Fruit fly (Drosophila melanogaster) whole organism, embryonic: Measurements from ENCODE around the gene CG15403.

Source experiments
- Asciz ChIP-seq: fragments of 200-800 bp; sonication (Bioruptor generic); optimal IDR thresholded peaks from 2 replicates; lab custom pipeline; 2017; ENCODE audit warnings: missing biosample characterization, mild to moderate bottlenecking, missing genetic modification characterization, missing genetic modification reagents
- Bgb ChIP-seq: fragments of 200-800 bp; sonication (Bioruptor generic); IDR thresholded peaks from 2 replicates; pipeline ENCODE4 v1.3.6; 2022; ENCODE audit warnings: missing biosample characterization, missing genetic modification characterization; ENCODE audit not compliant: partially characterized antibody
- CG10267 ChIP-seq: fragments of 200-800 bp; sonication (Bioruptor generic); optimal IDR thresholded peaks from 2 replicates; lab custom pipeline; 2018; ENCODE audit warnings: missing biosample characterization, mild to moderate bottlenecking, missing genetic modification characterization, moderate library complexity
- CG11398 ChIP-seq: fragments of 200-800 bp; sonication (Bioruptor generic); optimal IDR thresholded peaks from 2 replicates; lab custom pipeline; 2016; ENCODE audit warnings: missing biosample characterization, missing genetic modification characterization
- CG11723 ChIP-seq: fragments of 200-800 bp; sonication (Bioruptor generic); optimal IDR thresholded peaks from 2 replicates; lab custom pipeline; 2017; ENCODE audit warnings: missing biosample characterization, mild to moderate bottlenecking, missing genetic modification characterization
- CG12236 ChIP-seq: fragments of 200-800 bp; sonication (Bioruptor generic); optimal IDR thresholded peaks from 2 replicates; lab custom pipeline; 2016; ENCODE audit warnings: missing biosample characterization, missing genetic modification characterization
- CG12659 ChIP-seq: fragments of 200-800 bp; sonication (Bioruptor generic); optimal IDR thresholded peaks from 3 replicates; lab custom pipeline; 2017; ENCODE audit warnings: mild to moderate bottlenecking, missing biosample characterization, missing genetic modification reagents, missing genetic modification characterization
- CG13424 ChIP-seq: fragments of 200-800 bp; sonication (Bioruptor generic); optimal IDR thresholded peaks from 2 replicates; lab custom pipeline; 2019; ENCODE audit warnings: missing biosample characterization, mild to moderate bottlenecking, missing genetic modification characterization, moderate library complexity
- CG15011 ChIP-seq: fragments of 200-800 bp; sonication (Bioruptor generic); optimal IDR thresholded peaks from 3 replicates; lab custom pipeline; 2018; ENCODE audit warnings: missing biosample characterization, mild to moderate bottlenecking, missing genetic modification characterization
- CG1647 ChIP-seq: fragments of 200-800 bp; sonication (Bioruptor generic); optimal IDR thresholded peaks from 3 replicates; lab custom pipeline; 2016; ENCODE audit warnings: missing biosample characterization, missing genetic modification characterization
- CG16863 ChIP-seq: fragments of 200-800 bp; sonication (Bioruptor generic); optimal IDR thresholded peaks from 3 replicates; lab custom pipeline; 2016; ENCODE audit warnings: missing biosample characterization, missing genetic modification characterization
- CG2116 ChIP-seq: fragments of 200-800 bp; sonication (Bioruptor generic); optimal IDR thresholded peaks from 3 replicates; lab custom pipeline; 2018; ENCODE audit warnings: missing biosample characterization, mild to moderate bottlenecking, missing genetic modification characterization
- CG30020 ChIP-seq: fragments of 200-800 bp; optimal IDR thresholded peaks from 2 replicates; lab custom pipeline; 2019; ENCODE audit warnings: missing biosample characterization, mild to moderate bottlenecking, missing genetic modification characterization, moderate library complexity
- CG31224 ChIP-seq: fragments of 200-800 bp; sonication (Bioruptor generic); IDR thresholded peaks from 2 replicates; pipeline ENCODE4 v1.3.6; 2022; ENCODE audit warnings: missing biosample characterization, missing genetic modification characterization
- CG31365 ChIP-seq: fragments of 200-800 bp; sonication (Bioruptor generic); optimal IDR thresholded peaks from 2 replicates; lab custom pipeline; 2018; ENCODE audit warnings: missing biosample characterization, mild to moderate bottlenecking, missing genetic modification characterization
- CG3847 ChIP-seq: fragments of 200-800 bp; sonication (Bioruptor generic); IDR thresholded peaks from 2 replicates; pipeline ENCODE4 v1.3.6; 2022; ENCODE audit warnings: missing biosample characterization, missing genetic modification characterization
- CG4404 ChIP-seq: fragments of 200-800 bp; sonication (Bioruptor generic); IDR thresholded peaks from 2 replicates; pipeline ENCODE4 v1.3.6; 2022; ENCODE audit warnings: missing biosample characterization, missing genetic modification characterization
- CG6254 ChIP-seq: fragments of 200-800 bp; sonication (Bioruptor generic); optimal IDR thresholded peaks from 3 replicates; lab custom pipeline; 2017; ENCODE audit warnings: mild to moderate bottlenecking, missing biosample characterization, missing genetic modification reagents, missing genetic modification characterization
- CG6791 ChIP-seq: fragments of 200-800 bp; sonication (Bioruptor generic); IDR thresholded peaks from 3 replicates; pipeline ENCODE4 v1.3.6; 2022; ENCODE audit warnings: missing biosample characterization, missing genetic modification characterization; ENCODE audit not compliant: partially characterized antibody
- CG7556 ChIP-seq: fragments of 200-800 bp; sonication (Bioruptor generic); optimal IDR thresholded peaks from 2 replicates; lab custom pipeline; 2017; ENCODE audit warnings: missing biosample characterization, mild to moderate bottlenecking, missing genetic modification characterization
- CG8089 ChIP-seq: fragments of 200-800 bp; sonication (Bioruptor generic); optimal IDR thresholded peaks from 3 replicates; lab custom pipeline; 2016; ENCODE audit warnings: missing biosample characterization, missing genetic modification characterization
- CG8765 ChIP-seq: fragments of 200-800 bp; sonication (Bioruptor generic); IDR thresholded peaks from 2 replicates; pipeline ENCODE4 v1.3.6; 2022; ENCODE audit warnings: missing biosample characterization, missing genetic modification characterization
- CG9609 ChIP-seq: fragments of 200-800 bp; sonication (Bioruptor generic); optimal IDR thresholded peaks from 3 replicates; lab custom pipeline; 2016; ENCODE audit warnings: missing biosample characterization, missing genetic modification characterization
- CG9817 ChIP-seq: fragments of 200-800 bp; sonication (Bioruptor generic); optimal IDR thresholded peaks from 2 replicates; lab custom pipeline; 2018; ENCODE audit warnings: missing biosample characterization, mild to moderate bottlenecking, missing genetic modification characterization, moderate library complexity
- CHES-1-like ChIP-seq: fragments of 200-800 bp; sonication (Bioruptor generic); optimal IDR thresholded peaks from 2 replicates; lab custom pipeline; 2016; ENCODE audit warnings: missing biosample characterization, missing genetic modification characterization
- CkIIα-i1 ChIP-seq: fragments of 200-800 bp; sonication (Bioruptor generic); IDR thresholded peaks from 2 replicates; pipeline ENCODE4 v1.3.6; 2022; ENCODE audit warnings: missing biosample characterization, missing genetic modification characterization
- Dip2 ChIP-seq: fragments of 200-800 bp; sonication (Bioruptor generic); IDR thresholded peaks from 2 replicates; pipeline ENCODE4 v1.3.6; 2022; ENCODE audit warnings: missing biosample characterization, missing genetic modification characterization
- Dp ChIP-seq: fragments of 200-800 bp; sonication (Bioruptor generic); optimal IDR thresholded peaks from 2 replicates; lab custom pipeline; 2018; ENCODE audit warnings: missing biosample characterization, mild to moderate bottlenecking, missing genetic modification characterization, moderate library complexity
- Dref ChIP-seq: fragments of 200-800 bp; sonication (Bioruptor generic); IDR thresholded peaks from 2 replicates; pipeline ENCODE4 v1.3.6; 2022; ENCODE audit warnings: missing biosample characterization, missing genetic modification characterization
- Drgx ChIP-seq: fragments of 200-800 bp; sonication (Bioruptor generic); IDR thresholded peaks from 2 replicates; pipeline ENCODE4 v1.3.6; 2022; ENCODE audit warnings: missing biosample characterization, missing genetic modification characterization
- HLH4C ChIP-seq: fragments of 200-800 bp; sonication (Bioruptor generic); IDR thresholded peaks from 3 replicates; pipeline ENCODE4 v1.3.6; 2022; ENCODE audit warnings: missing biosample characterization, missing genetic modification characterization; ENCODE audit not compliant: partially characterized antibody
- HLH54F ChIP-seq: fragments of 200-800 bp; sonication (Bioruptor generic); optimal IDR thresholded peaks from 3 replicates; lab custom pipeline; 2016; ENCODE audit warnings: missing biosample characterization, missing genetic modification characterization
- Max ChIP-seq: fragments of 200-800 bp; sonication (Bioruptor generic); optimal IDR thresholded peaks from 2 replicates; lab custom pipeline; 2016; ENCODE audit warnings: missing biosample characterization, mild to moderate bottlenecking, missing genetic modification characterization
- Mes4 ChIP-seq: fragments of 200-800 bp; sonication (Bioruptor generic); optimal IDR thresholded peaks from 2 replicates; lab custom pipeline; 2016; ENCODE audit warnings: missing biosample characterization, missing genetic modification characterization
- Oli ChIP-seq: fragments of 200-800 bp; sonication (Bioruptor generic); optimal IDR thresholded peaks from 2 replicates; lab custom pipeline; 2018; ENCODE audit warnings: missing biosample characterization, mild to moderate bottlenecking, missing genetic modification characterization, moderate library complexity
- Six4 ChIP-seq: fragments of 200-800 bp; sonication (Bioruptor generic); optimal IDR thresholded peaks from 2 replicates; lab custom pipeline; 2016; ENCODE audit warnings: missing biosample characterization, missing genetic modification characterization
- Taf1 ChIP-seq: fragments of 200-800 bp; sonication (Bioruptor generic); IDR thresholded peaks from 2 replicates; pipeline ENCODE4 v1.3.6; 2022; ENCODE audit warnings: missing biosample characterization, missing genetic modification characterization
- btn ChIP-seq: fragments of 200-800 bp; sonication (Bioruptor generic); optimal IDR thresholded peaks from 2 replicates; lab custom pipeline; 2016; ENCODE audit warnings: missing biosample characterization, missing genetic modification characterization
- corto ChIP-seq: fragments of 200-800 bp; sonication (Bioruptor generic); optimal IDR thresholded peaks from 2 replicates; lab custom pipeline; 2016; ENCODE audit warnings: missing biosample characterization, mild to moderate bottlenecking, missing genetic modification characterization, moderate library complexity
- crc ChIP-seq: fragments of 200-800 bp; sonication (Bioruptor generic); optimal IDR thresholded peaks from 2 replicates; lab custom pipeline; 2016; ENCODE audit warnings: missing biosample characterization, missing genetic modification characterization
- ewg ChIP-seq: fragments of 200-800 bp; sonication (Bioruptor generic); optimal IDR thresholded peaks from 3 replicates; lab custom pipeline; 2017; ENCODE audit warnings: mild to moderate bottlenecking, missing biosample characterization, missing genetic modification reagents, missing genetic modification characterization
- eyg ChIP-seq: fragments of 200-800 bp; sonication (Bioruptor generic); optimal IDR thresholded peaks from 3 replicates; lab custom pipeline; 2016; ENCODE audit warnings: missing biosample characterization, missing genetic modification characterization
- hb ChIP-seq: fragments of 200-800 bp; sonication (Bioruptor generic); IDR thresholded peaks from 3 replicates; pipeline ENCODE4 v1.3.6; 2022; ENCODE audit warnings: missing biosample characterization, missing genetic modification characterization; ENCODE audit not compliant: partially characterized antibody
- luna ChIP-seq: fragments of 200-800 bp; sonication (Bioruptor generic); optimal IDR thresholded peaks from 2 replicates; lab custom pipeline; 2016; ENCODE audit warnings: missing biosample characterization, missing genetic modification characterization
- pros ChIP-seq: fragments of 200-800 bp; sonication (Bioruptor generic); optimal IDR thresholded peaks from 3 replicates; lab custom pipeline; 2019; ENCODE audit warnings: missing biosample characterization, mild to moderate bottlenecking, missing genetic modification characterization, moderate library complexity
- pzg ChIP-seq: fragments of 200-800 bp; sonication (Bioruptor generic); optimal IDR thresholded peaks from 3 replicates; lab custom pipeline; 2018; ENCODE audit warnings: missing biosample characterization, mild to moderate bottlenecking, missing genetic modification characterization, moderate library complexity
- ro ChIP-seq: fragments of 200-800 bp; sonication (Bioruptor generic); IDR thresholded peaks from 2 replicates; pipeline ENCODE4 v1.3.6; 2022; ENCODE audit warnings: missing biosample characterization, missing genetic modification characterization
- sd ChIP-seq: fragments of 200-800 bp; sonication (Bioruptor generic); optimal IDR thresholded peaks from 3 replicates; lab custom pipeline; 2018; ENCODE audit warnings: missing biosample characterization, mild to moderate bottlenecking, missing genetic modification characterization, moderate library complexity
- so ChIP-seq: fragments of 200-800 bp; sonication (Bioruptor generic); IDR thresholded peaks from 3 replicates; pipeline ENCODE4 v1.3.6; 2022; ENCODE audit warnings: missing biosample characterization, missing genetic modification characterization
- wdn ChIP-seq: fragments of 200-800 bp; sonication (Bioruptor generic); IDR thresholded peaks from 2 replicates; pipeline ENCODE4 v1.3.6; 2022; ENCODE audit warnings: missing biosample characterization, missing genetic modification characterization

CG15403 gene

dm6 chr2L:3158260-3159072, 30.0 kb downstream of the CG15403 start (continued):
- TF ChIP-seq CG13424 (tag; lab: Kevin White, UChicago) (peak; percentile 33), CG15011 (no peak), ewg (GFP tag; lab: Kevin White, UChicago) (peak; percentile 47), CG2116 (peak; percentile 20), Dref (GFP tag; lab: Robert Waterston, UW) (no peak), corto (peak; percentile 0), CG31224 (no peak), CG16863 (GFP tag; lab: Kevin White, UChicago) (no peak), CG12236 (GFP tag; lab: Kevin White, UChicago) (no peak), Dip2 (GFP tag; lab: Robert Waterston, UW) (no peak), CG8765 (GFP tag; lab: Robert Waterston, UW) (no peak), Six4 (GFP tag; lab: Kevin White, UChicago) (no peak), Oli (tag; lab: Kevin White, UChicago) (no peak), hb (GFP tag; lab: Robert Waterston, UW) (no peak), CG4404 (no peak), Dp (no peak), HLH4C (GFP tag; lab: Robert Waterston, UW) (0 out of 3 replicates have a peak, but pooled peaks have one; percentile 9), CHES-1-like (GFP tag; lab: Kevin White, UChicago) (no peak), Asciz (no peak), pros (GFP tag; lab: Kevin White, UChicago) (no peak), CG3847 (GFP tag; lab: Robert Waterston, UW) (no peak), wdn (GFP tag; lab: Robert Waterston, UW) (no peak), CG6254 (peak; percentile 27), CkIIα-i1 (GFP tag; lab: Robert Waterston, UW) (no peak), CG11723 (GFP tag; lab: Kevin White, UChicago) (no peak), CG30020 (tag; lab: Kevin White, UChicago) (no peak), CG7556 (peak; percentile 19), CG8089 (no peak), sd (tag; lab: Kevin White, UChicago) (peak; percentile 83), Taf1 (GFP tag; lab: Robert Waterston, UW) (no peak), btn (GFP tag; lab: Kevin White, UChicago) (no peak), Drgx (GFP tag; lab: Robert Waterston, UW) (peak; percentile 19; the same call in 1 of the 2 replicates), Max (GFP tag; lab: Kevin White, UChicago) (no peak), pzg (GFP tag; lab: Kevin White, UChicago) (no peak), CG1647 (no peak), ro (no peak), so (GFP tag; lab: Robert Waterston, UW) (peak; percentile 36; the same call in 1 of the 3 replicates), CG6791 (GFP tag; lab: Robert Waterston, UW) (no peak), luna (GFP tag; lab: Kevin White, UChicago) (no peak), Mes4 (no peak), CG31365 (tag; lab: Kevin White, UChicago) (no peak), CG9817 (no peak), CG11398 (GFP tag; lab: Kevin White, UChicago) (no peak), Bgb (GFP tag; lab: Robert Waterston, UW) (no peak), CG12659 (GFP tag; lab: Kevin White, UChicago) (no peak), eyg (GFP tag; lab: Kevin White, UChicago) (no peak), HLH54F (GFP tag; lab: Kevin White, UChicago) (no peak), CG10267 (tag; lab: Kevin White, UChicago) (no peak), crc (GFP tag; lab: Kevin White, UChicago) (no peak), CG9609 (no peak)
